Worm (Caenorhabditis elegans) whole organism, late embryonic: ENCODE data around the gene ZK686.3.

Experiments used
- C38D4.7 ChIP-seq: fragments of 200-800 bp; sonication (Bioruptor generic); optimal IDR thresholded peaks from 2 replicates; lab custom pipeline; 2018; ENCODE audit warnings: mild to moderate bottlenecking, missing genetic modification characterization, moderate library complexity, missing compliant biosample characterization
- F13H6.1 ChIP-seq: sonication (generic microtip); optimal IDR thresholded peaks from 2 replicates; lab custom pipeline; 2016; ENCODE audit warnings: missing genetic modification characterization, missing compliant biosample characterization
- K02D7.2 ChIP-seq: sonication (generic microtip); optimal IDR thresholded peaks from 2 replicates; lab custom pipeline; 2017; ENCODE audit warnings: mild to moderate bottlenecking, missing genetic modification characterization, missing compliant biosample characterization
- K09A11.1 ChIP-seq: sonication (generic microtip); optimal IDR thresholded peaks from 2 replicates; lab custom pipeline; 2017; ENCODE audit warnings: antibody characterized with exemption, mild to moderate bottlenecking, missing genetic modification characterization, missing compliant biosample characterization; ENCODE audit not compliant: insufficient read depth
- T23F11.4 ChIP-seq: fragments of 200-800 bp; sonication (Bioruptor generic); optimal IDR thresholded peaks from 2 replicates; lab custom pipeline; 2018; ENCODE audit warnings: mild to moderate bottlenecking, missing genetic modification characterization, missing compliant biosample characterization
- Y22D7AL.16 ChIP-seq: sonication (generic microtip); optimal IDR thresholded peaks from 2 replicates; lab custom pipeline; 2016; ENCODE audit warnings: missing genetic modification characterization, missing compliant biosample characterization
- ahr-1 ChIP-seq: sonication (generic microtip); optimal IDR thresholded peaks from 2 replicates; lab custom pipeline; 2016; ENCODE audit warnings: missing genetic modification characterization, missing compliant biosample characterization
- ama-1 ChIP-seq: fragments of 150-350 bp; optimal IDR thresholded peaks from 2 replicates; lab custom pipeline; 2014
- ceh-18 ChIP-seq: sonication (generic microtip); optimal IDR thresholded peaks from 2 replicates; lab custom pipeline; 2016; ENCODE audit warnings: missing genetic modification characterization, missing compliant biosample characterization
- ceh-19 ChIP-seq: fragments of 200-800 bp; sonication (Bioruptor generic); optimal IDR thresholded peaks from 2 replicates; lab custom pipeline; 2018; ENCODE audit warnings: mild to moderate bottlenecking, missing genetic modification characterization, missing compliant biosample characterization
- ceh-2 ChIP-seq: sonication (generic microtip); optimal IDR thresholded peaks from 2 replicates; lab custom pipeline; 2016; ENCODE audit warnings: missing genotype, missing genetic modification characterization, missing compliant biosample characterization
- ceh-22 ChIP-seq: sonication (generic microtip); optimal IDR thresholded peaks from 2 replicates; lab custom pipeline; 2017; ENCODE audit warnings: missing biosample characterization, missing genetic modification characterization
- ceh-31 ChIP-seq: sonication (generic microtip); optimal IDR thresholded peaks from 2 replicates; lab custom pipeline; 2016; ENCODE audit warnings: missing genetic modification characterization, missing compliant biosample characterization
- ceh-9 ChIP-seq: sonication (generic microtip); optimal IDR thresholded peaks from 2 replicates; lab custom pipeline; 2016; ENCODE audit warnings: mild to moderate bottlenecking, missing genetic modification characterization, inconsistent platforms, missing compliant biosample characterization
- dve-1 ChIP-seq: sonication (generic microtip); optimal IDR thresholded peaks from 2 replicates; lab custom pipeline; 2017; ENCODE audit warnings: antibody characterized with exemption, mild to moderate bottlenecking, missing genetic modification characterization, missing compliant biosample characterization
- elt-4 ChIP-seq: sonication (generic microtip); optimal IDR thresholded peaks from 2 replicates; lab custom pipeline; 2016; ENCODE audit warnings: missing genetic modification characterization, missing compliant biosample characterization
- eyg-1 ChIP-seq: sonication (generic microtip); optimal IDR thresholded peaks from 2 replicates; lab custom pipeline; 2016; ENCODE audit warnings: missing genotype, missing genetic modification characterization, missing compliant biosample characterization
- gmeb-2 ChIP-seq: sonication (generic microtip); optimal IDR thresholded peaks from 2 replicates; lab custom pipeline; 2016; ENCODE audit warnings: missing genetic modification characterization, inconsistent platforms, missing compliant biosample characterization
- hlh-13 ChIP-seq: fragments of 200-800 bp; sonication (Bioruptor generic); optimal IDR thresholded peaks from 2 replicates; lab custom pipeline; 2018; ENCODE audit warnings: mild to moderate bottlenecking, missing genetic modification characterization, missing compliant biosample characterization
- hlh-15 ChIP-seq: sonication (generic microtip); optimal IDR thresholded peaks from 2 replicates; lab custom pipeline; 2016; ENCODE audit warnings: missing genetic modification characterization, missing compliant biosample characterization
- hlh-30 ChIP-seq: sonication (generic microtip); optimal IDR thresholded peaks from 2 replicates; lab custom pipeline; 2017; ENCODE audit warnings: antibody characterized with exemption, missing genetic modification characterization, missing compliant biosample characterization; ENCODE audit not compliant: insufficient read depth
- hlh-6 ChIP-seq: sonication (generic microtip); optimal IDR thresholded peaks from 2 replicates; lab custom pipeline; 2016; ENCODE audit warnings: missing genotype, missing genetic modification characterization, missing compliant biosample characterization
- hlh-8 ChIP-seq: sonication (generic microtip); optimal IDR thresholded peaks from 2 replicates; lab custom pipeline; 2016; ENCODE audit warnings: missing genotype, missing genetic modification characterization, missing compliant biosample characterization
- lim-6 ChIP-seq: sonication (generic microtip); optimal IDR thresholded peaks from 2 replicates; lab custom pipeline; 2016; ENCODE audit warnings: missing genetic modification characterization, missing compliant biosample characterization
- lin-11 ChIP-seq: fragments of 200-800 bp; sonication (Bioruptor generic); optimal IDR thresholded peaks from 2 replicates; lab custom pipeline; 2018; ENCODE audit warnings: mild to moderate bottlenecking, missing genetic modification characterization, missing compliant biosample characterization
- madf-2 ChIP-seq: sonication (generic microtip); optimal IDR thresholded peaks from 2 replicates; lab custom pipeline; 2017; ENCODE audit warnings: missing genetic modification characterization, missing compliant biosample characterization
- mec-3 ChIP-seq: sonication (generic microtip); optimal IDR thresholded peaks from 2 replicates; lab custom pipeline; 2016; ENCODE audit warnings: borderline replicate concordance, missing genetic modification characterization, missing compliant biosample characterization
- nfya-1 ChIP-seq: sonication (generic microtip); optimal IDR thresholded peaks from 2 replicates; lab custom pipeline; 2017; ENCODE audit warnings: missing genetic modification characterization, mild to moderate bottlenecking, missing compliant biosample characterization, antibody characterized with exemption, moderate library complexity
- nhr-11 ChIP-seq: fragments of 150-350 bp; optimal IDR thresholded peaks from 2 replicates; lab custom pipeline; 2014; ENCODE audit warnings: missing biosample characterization, missing genetic modification characterization
- npax-4 ChIP-seq: sonication (generic microtip); optimal IDR thresholded peaks from 2 replicates; lab custom pipeline; 2016; ENCODE audit warnings: missing genetic modification characterization, missing compliant biosample characterization
- odd-2 ChIP-seq: sonication (generic microtip); optimal IDR thresholded peaks from 2 replicates; lab custom pipeline; 2017; ENCODE audit warnings: antibody characterized with exemption, mild to moderate bottlenecking, missing genetic modification characterization, missing compliant biosample characterization
- pag-3 ChIP-seq: sonication (generic microtip); optimal IDR thresholded peaks from 2 replicates; lab custom pipeline; 2016; ENCODE audit warnings: missing compliant biosample characterization, missing genetic modification characterization, borderline replicate concordance
- pat-9 ChIP-seq: fragments of 200-800 bp; sonication (Bioruptor generic); optimal IDR thresholded peaks from 2 replicates; lab custom pipeline; 2018; ENCODE audit warnings: mild to moderate bottlenecking, missing genetic modification characterization, moderate library complexity, missing compliant biosample characterization
- pha-2 ChIP-seq: sonication (generic microtip); optimal IDR thresholded peaks from 2 replicates; lab custom pipeline; 2017; ENCODE audit warnings: mild to moderate bottlenecking, missing genetic modification characterization, missing compliant biosample characterization
- pqm-1 ChIP-seq: sonication (generic microtip); optimal IDR thresholded peaks from 2 replicates; lab custom pipeline; 2016; ENCODE audit warnings: missing genetic modification characterization, missing compliant biosample characterization
- ref-2 ChIP-seq: sonication (generic microtip); optimal IDR thresholded peaks from 2 replicates; lab custom pipeline; 2016; ENCODE audit warnings: missing genetic modification characterization, missing compliant biosample characterization
- rnt-1 ChIP-seq: sonication (generic microtip); optimal IDR thresholded peaks from 2 replicates; lab custom pipeline; 2016; ENCODE audit warnings: missing genetic modification characterization, missing compliant biosample characterization
- sox-2 ChIP-seq: fragments of 200-800 bp; sonication (Bioruptor generic); IDR thresholded peaks from 2 replicates; pipeline ENCODE4 v1.3.6; 2022; ENCODE audit warnings: missing genetic modification reagents, missing genetic modification characterization, missing compliant biosample characterization
- sox-4 ChIP-seq: sonication (generic microtip); optimal IDR thresholded peaks from 2 replicates; lab custom pipeline; 2017; ENCODE audit warnings: mild to moderate bottlenecking, missing genetic modification characterization, inconsistent platforms, missing compliant biosample characterization
- tbx-2 ChIP-seq: sonication (generic microtip); optimal IDR thresholded peaks from 2 replicates; lab custom pipeline; 2016; ENCODE audit warnings: missing genetic modification characterization, missing compliant biosample characterization
- ttx-3 ChIP-seq: sonication (generic microtip); optimal IDR thresholded peaks from 2 replicates; lab custom pipeline; 2016; ENCODE audit warnings: missing genetic modification reagents, missing genetic modification characterization, missing compliant biosample characterization
- unc-55 ChIP-seq: sonication (generic microtip); optimal IDR thresholded peaks from 2 replicates; lab custom pipeline; 2017; ENCODE audit warnings: missing biosample characterization, missing genetic modification reagents, missing genetic modification characterization
- unc-86 ChIP-seq: sonication (generic microtip); optimal IDR thresholded peaks from 2 replicates; lab custom pipeline; 2016; ENCODE audit warnings: missing genetic modification characterization, missing compliant biosample characterization
- zip-5 ChIP-seq: sonication (generic microtip); optimal IDR thresholded peaks from 2 replicates; lab custom pipeline; 2016; ENCODE audit warnings: missing genetic modification characterization, missing compliant biosample characterization
- ztf-16 ChIP-seq: sonication (generic microtip); optimal IDR thresholded peaks from 2 replicates; lab custom pipeline; 2017; ENCODE audit warnings: missing genetic modification characterization, missing compliant biosample characterization

ZK686.3 gene

ce11 chrIII:7729534-7730061 lies 39.3 kb downstream of the ZK686.3 start, which contains the start of gene ZK112.4 (continued):
- TF ChIP-seq sox-2 (no peak), lim-6 (tag; lab: Kevin White, UChicago) (no peak), sox-4 (tag; lab: Kevin White, UChicago) (no peak), ceh-2 (tag; lab: Kevin White, UChicago) (peak; percentile 31), K02D7.2 (tag; lab: Kevin White, UChicago) (no peak), nhr-11 (tag; lab: Kevin White, UChicago) (no peak), hlh-13 (GFP tag; lab: Kevin White, UChicago) (peak; percentile 13), elt-4 (no peak), hlh-30 (tag; lab: Kevin White, UChicago) (peak; percentile 16), ceh-18 (tag; lab: Kevin White, UChicago) (peak; percentile 93), Y22D7AL.16 (no peak), madf-2 (tag; lab: Kevin White, UChicago) (peak; percentile 32), pat-9 (tag; lab: Kevin White, UChicago) (peak; percentile 2), hlh-6 (no peak), C38D4.7 (GFP tag; lab: Kevin White, UChicago) (peak; percentile 20), ztf-16 (no peak), pqm-1 (no peak), dve-1 (tag; lab: Kevin White, UChicago) (peak; percentile 49), ama-1 (lab: Kevin White, UChicago) (no peak), ttx-3 (tag; lab: Kevin White, UChicago) (no peak), unc-55 (GFP tag; lab: Kevin White, UChicago) (peak; percentile 82), pha-2 (no peak), ceh-19 (peak; percentile 3), unc-86 (tag; lab: Kevin White, UChicago) (no peak), odd-2 (tag; lab: Kevin White, UChicago) (no peak), zip-5 (tag; lab: Kevin White, UChicago) (no peak), pag-3 (no peak)

ce11 chrIII:7729062-7729461 lies 39.8 kb downstream of the ZK686.3 start:
- TF ChIP-seq npax-4 (tag; lab: Kevin White, UChicago) (peak; percentile 7), T23F11.4 (GFP tag; lab: Kevin White, UChicago) (no peak)
- TF ChIP-seq, all 69 proteins: peak for 1

- TF ChIP-seq ceh-31 (tag; lab: Kevin White, UChicago), result peak; percentile 26
- peak; percentile 13 for TF ChIP-seq rnt-1 (tag; lab: Kevin White, UChicago)
- peak; percentile 59 for TF ChIP-seq ref-2
- peak; percentile 31 for TF ChIP-seq tbx-2 (tag; lab: Kevin White, UChicago)
- TF ChIP-seq nfya-1 (tag; lab: Kevin White, UChicago), result peak; percentile 45
- TF ChIP-seq eyg-1 (tag; lab: Kevin White, UChicago), result no peak
- TF ChIP-seq K02D7.2 (tag; lab: Kevin White, UChicago), result no peak
Observed at ce11 chrIII:7728494-7728893, 40.4 kb downstream of the ZK686.3 start.

ce11 chrIII:7726500-7726899 lies 42.4 kb downstream of the ZK686.3 start:
- no peak for TF ChIP-seq F13H6.1 (tag; lab: Kevin White, UChicago)
- no peak for TF ChIP-seq ceh-9
- no peak for TF ChIP-seq hlh-15
- no peak for TF ChIP-seq hlh-13 (GFP tag; lab: Kevin White, UChicago)
- no peak for TF ChIP-seq ceh-22 (tag; lab: Kevin White, UChicago)
- no peak for TF ChIP-seq ahr-1 (tag; lab: Kevin White, UChicago)
- no peak for TF ChIP-seq hlh-8
- no peak for TF ChIP-seq lim-6 (tag; lab: Kevin White, UChicago)
- TF ChIP-seq K09A11.1 (tag; lab: Kevin White, UChicago), result no peak
- no peak for TF ChIP-seq ttx-3 (tag; lab: Kevin White, UChicago)
- no peak for TF ChIP-seq dve-1 (tag; lab: Kevin White, UChicago)
- TF ChIP-seq gmeb-2, result no peak
- no peak for TF ChIP-seq pqm-1
- no peak for TF ChIP-seq madf-2 (tag; lab: Kevin White, UChicago)
- TF ChIP-seq rnt-1 (tag; lab: Kevin White, UChicago), result no peak
- TF ChIP-seq C38D4.7 (GFP tag; lab: Kevin White, UChicago), result no peak
- TF ChIP-seq lin-11, result no peak
- TF ChIP-seq mec-3, result no peak
- TF ChIP-seq pat-9 (tag; lab: Kevin White, UChicago), result no peak
- no peak for TF ChIP-seq ceh-2 (tag; lab: Kevin White, UChicago)
